Fruit fly (Drosophila melanogaster): ENCODE results near the gene lab.

The lab gene

DNA sequence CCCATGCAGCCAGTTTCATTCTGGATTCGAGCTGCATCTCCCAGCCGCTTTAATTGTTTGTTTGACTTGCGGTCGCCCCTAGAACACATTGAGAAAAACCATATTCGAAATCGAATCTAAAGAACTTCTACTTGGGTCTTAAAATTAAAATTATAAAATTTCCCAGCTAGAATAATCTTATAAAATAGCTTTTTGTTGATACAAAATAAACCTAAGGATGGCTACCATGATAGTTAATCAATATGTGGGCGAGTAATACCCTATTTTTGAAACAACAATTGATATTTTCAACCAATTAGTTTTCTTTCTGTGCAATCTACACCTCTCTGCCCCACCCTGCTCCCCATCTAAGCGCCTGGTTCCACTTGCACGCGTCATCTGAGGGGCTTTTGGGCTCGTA is 3.8 kb downstream of the lab start (continued):
- TF ChIP-seq eg (GFP tag; IDR thresholded peaks at IDR 0.05) (no peak), Ets21C (GFP tag; optimal IDR thresholded peaks at IDR 0.05) (no peak), CG3032 (tag; optimal IDR thresholded peaks at IDR 0.05) (peak; percentile 30), Sox14 (GFP tag; optimal IDR thresholded peaks at IDR 0.05) (peak; percentile 9), Sox102F (GFP tag; optimal IDR thresholded peaks at IDR 0.05) (peak; percentile 14), svp (GFP tag) (no peak), pdm3 (GFP tag; optimal IDR thresholded peaks at IDR 0.05) (no peak), CG8632 (GFP tag; optimal IDR thresholded peaks at IDR 0.05) (peak; percentile 7), CG6808 (GFP tag; optimal IDR thresholded peaks at IDR 0.05) (peak; percentile 30), CG32006 (GFP tag; optimal IDR thresholded peaks at IDR 0.05) (no peak), OdsH (GFP tag; optimal IDR thresholded peaks at IDR 0.05) (peak; percentile 10), CG6854 (GFP tag; optimal IDR thresholded peaks at IDR 0.05) (no peak), topi (GFP tag; optimal IDR thresholded peaks at IDR 0.05) (peak; percentile 31), Eip78C (GFP tag) (peak; percentile 70), CG1621 (tag; optimal IDR thresholded peaks at IDR 0.05) (no peak), CG6792 (GFP tag; optimal IDR thresholded peaks at IDR 0.05) (peak; percentile 21), cyc (GFP tag; optimal IDR thresholded peaks at IDR 0.05) (peak; percentile 43), vri (GFP tag; optimal IDR thresholded peaks at IDR 0.05) (no peak), Ets96B (tag; optimal IDR thresholded peaks at IDR 0.05) (no peak), Smox (GFP tag; optimal IDR thresholded peaks at IDR 0.05) (peak; percentile 15), spab (GFP tag; optimal IDR thresholded peaks at IDR 0.05) (peak; percentile 5), CG34406 (GFP tag; optimal IDR thresholded peaks at IDR 0.05) (no peak), CG11902 (GFP tag; optimal IDR thresholded peaks at IDR 0.05) (no peak), CG4318 (GFP tag; optimal IDR thresholded peaks at IDR 0.05) (no peak), CG10631 (GFP tag; optimal IDR thresholded peaks at IDR 0.05) (peak; percentile 38), Gug (GFP tag; IDR thresholded peaks at IDR 0.05) (no peak), ss (GFP tag; optimal IDR thresholded peaks at IDR 0.05) (peak in 1 of 2 experiments; percentile 4), fd85E (GFP tag; optimal IDR thresholded peaks at IDR 0.05) (no peak), CG31627 (GFP tag; optimal IDR thresholded peaks at IDR 0.05) (peak; percentile 21), CG6276 (GFP tag; optimal IDR thresholded peaks at IDR 0.05) (no peak), CG7368 (GFP tag; optimal IDR thresholded peaks at IDR 0.05) (no peak), CG16779 (tag; optimal IDR thresholded peaks at IDR 0.05) (no peak), CG11294 (GFP tag; IDR thresholded peaks at IDR 0.05) (no peak), Met (GFP tag; optimal IDR thresholded peaks at IDR 0.05) (peak; percentile 46), Hr38 (GFP tag; optimal IDR thresholded peaks at IDR 0.05) (no peak), lz (GFP tag; optimal IDR thresholded peaks at IDR 0.05) (no peak), achi (GFP tag; optimal IDR thresholded peaks at IDR 0.05) (peak; percentile 19)

- no peak for TF ChIP-seq Hr39 (GFP tag; optimal IDR thresholded peaks at IDR 0.05)
- TF ChIP-seq dac (GFP tag; optimal IDR thresholded peaks at IDR 0.05), result no peak
- TF ChIP-seq Ets21C (GFP tag; optimal IDR thresholded peaks at IDR 0.05), result no peak
- no peak for TF ChIP-seq CG3032 (tag; optimal IDR thresholded peaks at IDR 0.05)
- TF ChIP-seq svp (GFP tag), result peak; percentile 25
- no peak for TF ChIP-seq achi (GFP tag; optimal IDR thresholded peaks at IDR 0.05)
- TF ChIP-seq salr (GFP tag; optimal IDR thresholded peaks at IDR 0.05), result no peak
- TF ChIP-seq fd85E (GFP tag; optimal IDR thresholded peaks at IDR 0.05), result no peak
These were observed 5.9 kb downstream of the lab start for dm6 chr3R:6672303-6673007.

DNA sequence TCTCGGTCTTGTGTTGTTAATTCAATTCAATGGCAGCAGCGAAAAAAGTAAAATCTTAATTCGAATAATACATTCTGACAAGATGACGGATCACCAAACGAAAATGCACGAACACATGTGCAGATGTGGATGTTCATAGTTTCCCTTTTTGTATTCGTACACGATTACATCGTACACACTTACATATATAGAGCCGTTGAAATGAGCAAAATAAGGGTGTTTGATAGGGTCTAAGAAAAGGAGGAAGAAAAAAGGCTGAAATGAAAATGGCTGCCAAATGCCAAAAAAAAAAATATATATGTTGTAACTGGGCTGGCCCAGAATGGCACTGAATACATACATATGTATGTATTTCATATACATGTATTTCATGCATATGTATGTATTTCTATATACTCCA is 10.2 kb downstream of the lab start:
- TF ChIP-seq Ets21C (GFP tag; optimal IDR thresholded peaks at IDR 0.05) (no peak), fd85E (GFP tag; optimal IDR thresholded peaks at IDR 0.05) (no peak), CG6792 (GFP tag; optimal IDR thresholded peaks at IDR 0.05) (no peak)
